Fruit fly (Drosophila melanogaster) whole organism, embryonic: ENCODE results near the gene Cip4.

Experiments
- Blimp-1 ChIP-seq: fragments of 200-800 bp; sonication (Bioruptor generic); optimal IDR thresholded peaks from 3 replicates; lab custom pipeline; 2018; ENCODE audit warnings: missing biosample characterization, missing genetic modification characterization, mild to moderate bottlenecking, moderate library complexity, missing genetic modification reagents
- CG10267 ChIP-seq: fragments of 200-800 bp; sonication (Bioruptor generic); optimal IDR thresholded peaks from 2 replicates; lab custom pipeline; 2018; ENCODE audit warnings: missing biosample characterization, mild to moderate bottlenecking, missing genetic modification characterization, moderate library complexity
- CG10959 ChIP-seq: fragments of 200-800 bp; sonication (Bioruptor generic); IDR thresholded peaks from 2 replicates; pipeline ENCODE4 v1.3.6; 2022; ENCODE audit warnings: missing biosample characterization, missing genetic modification characterization
- CG10979 ChIP-seq: fragments of 200-800 bp; sonication (Bioruptor generic); optimal IDR thresholded peaks from 2 replicates; lab custom pipeline; 2018; ENCODE audit warnings: missing biosample characterization, mild to moderate bottlenecking, missing genetic modification characterization, moderate library complexity
- CG12659 ChIP-seq: fragments of 200-800 bp; sonication (Bioruptor generic); optimal IDR thresholded peaks from 3 replicates; lab custom pipeline; 2017; ENCODE audit warnings: mild to moderate bottlenecking, missing biosample characterization, missing genetic modification reagents, missing genetic modification characterization
- CG13287 ChIP-seq: fragments of 200-800 bp; sonication (Bioruptor generic); IDR thresholded peaks from 2 replicates; pipeline ENCODE4 v1.3.6; 2022; ENCODE audit warnings: missing biosample characterization, missing genetic modification characterization; ENCODE audit not compliant: partially characterized antibody
- CG13624 ChIP-seq: fragments of 200-800 bp; sonication (Bioruptor generic); optimal IDR thresholded peaks from 2 replicates; lab custom pipeline; 2016; ENCODE audit warnings: missing biosample characterization, missing genetic modification characterization
- CG13894 ChIP-seq: fragments of 200-800 bp; sonication (Bioruptor generic); optimal IDR thresholded peaks from 3 replicates; lab custom pipeline; 2018; ENCODE audit warnings: missing biosample characterization, mild to moderate bottlenecking, missing genetic modification characterization, moderate library complexity
- CG14710 ChIP-seq: fragments of 200-800 bp; sonication (Bioruptor generic); optimal IDR thresholded peaks from 3 replicates; lab custom pipeline; 2019; ENCODE audit warnings: missing biosample characterization, mild to moderate bottlenecking, missing genetic modification characterization, moderate library complexity
- CG1602 ChIP-seq: fragments of 200-800 bp; sonication (Bioruptor generic); optimal IDR thresholded peaks from 3 replicates; lab custom pipeline; 2016; ENCODE audit warnings: missing biosample characterization, missing genetic modification characterization
- CG16813 ChIP-seq: fragments of 200-800 bp; sonication (Bioruptor generic); IDR thresholded peaks from 3 replicates; pipeline ENCODE4 v1.3.6; 2022; ENCODE audit warnings: missing biosample characterization, missing genetic modification characterization; ENCODE audit not compliant: partially characterized antibody
- CG17186 ChIP-seq: fragments of 200-800 bp; sonication (Bioruptor generic); optimal IDR thresholded peaks from 3 replicates; lab custom pipeline; 2017; ENCODE audit warnings: missing biosample characterization, missing genetic modification reagents, missing genetic modification characterization
- CG17361 ChIP-seq: fragments of 200-800 bp; sonication (Bioruptor generic); IDR thresholded peaks from 3 replicates; pipeline ENCODE4 v1.3.6; 2022; ENCODE audit warnings: missing biosample characterization, missing genetic modification characterization
- CG17385 ChIP-seq: fragments of 200-800 bp; sonication (Bioruptor generic); optimal IDR thresholded peaks from 3 replicates; lab custom pipeline; 2018; ENCODE audit warnings: missing biosample characterization, mild to moderate bottlenecking, missing genetic modification characterization
- CG18011 ChIP-seq: fragments of 200-800 bp; sonication (Bioruptor generic); optimal IDR thresholded peaks from 2 replicates; lab custom pipeline; 2017; ENCODE audit warnings: missing biosample characterization, missing genetic modification characterization, mild to moderate bottlenecking, moderate library complexity, missing genotype
- CG18262 ChIP-seq: fragments of 200-800 bp; optimal IDR thresholded peaks from 3 replicates; lab custom pipeline; 2019; ENCODE audit warnings: missing biosample characterization, mild to moderate bottlenecking, missing genetic modification characterization, moderate library complexity
- CG2678 ChIP-seq: fragments of 200-800 bp; sonication (Bioruptor generic); optimal IDR thresholded peaks from 3 replicates; lab custom pipeline; 2019; ENCODE audit warnings: missing biosample characterization, mild to moderate bottlenecking, missing genetic modification characterization, moderate library complexity
- CG30020 ChIP-seq: fragments of 200-800 bp; optimal IDR thresholded peaks from 2 replicates; lab custom pipeline; 2019; ENCODE audit warnings: missing biosample characterization, mild to moderate bottlenecking, missing genetic modification characterization, moderate library complexity
- CG30403 ChIP-seq: fragments of 200-800 bp; sonication (Bioruptor generic); optimal IDR thresholded peaks from 3 replicates; lab custom pipeline; 2016; ENCODE audit warnings: missing biosample characterization, missing genetic modification characterization
- CG3281 ChIP-seq: fragments of 200-800 bp; sonication (Bioruptor generic); optimal IDR thresholded peaks from 3 replicates; lab custom pipeline; 2017; ENCODE audit warnings: missing biosample characterization, mild to moderate bottlenecking, missing genetic modification characterization
- CG43689 ChIP-seq: fragments of 200-800 bp; sonication (Bioruptor generic); IDR thresholded peaks from 2 replicates; pipeline ENCODE4 v1.3.6; 2022; ENCODE audit warnings: missing biosample characterization, missing genetic modification characterization
- CG4424 ChIP-seq: fragments of 200-800 bp; sonication (Bioruptor generic); optimal IDR thresholded peaks from 3 replicates; lab custom pipeline; 2016; ENCODE audit warnings: missing biosample characterization, missing genetic modification characterization
- CG4707 ChIP-seq: fragments of 200-800 bp; sonication (Bioruptor generic); optimal IDR thresholded peaks from 2 replicates; lab custom pipeline; 2018; ENCODE audit warnings: missing biosample characterization, mild to moderate bottlenecking, missing genetic modification characterization, moderate library complexity
- CG6791 ChIP-seq: fragments of 200-800 bp; sonication (Bioruptor generic); IDR thresholded peaks from 3 replicates; pipeline ENCODE4 v1.3.6; 2022; ENCODE audit warnings: missing biosample characterization, missing genetic modification characterization; ENCODE audit not compliant: partially characterized antibody
- CG7556 ChIP-seq: fragments of 200-800 bp; sonication (Bioruptor generic); optimal IDR thresholded peaks from 2 replicates; lab custom pipeline; 2017; ENCODE audit warnings: missing biosample characterization, mild to moderate bottlenecking, missing genetic modification characterization
- CG8478 ChIP-seq: fragments of >200 bp; optimal IDR thresholded peaks from 2 replicates; lab custom pipeline; 2018
- CG9609 ChIP-seq: fragments of 200-800 bp; sonication (Bioruptor generic); optimal IDR thresholded peaks from 3 replicates; lab custom pipeline; 2016; ENCODE audit warnings: missing biosample characterization, missing genetic modification characterization
- D ChIP-seq, 2 experiments: fragments of 200-800 bp in 1 of 2; fragments of >200 bp in 1 of 2; sonication (Bioruptor generic) in 1 of 2; optimal IDR thresholded peaks; 2 replicates in 1 of 2; 3 replicates in 1 of 2; lab custom pipeline; 2017; ENCODE audit warnings: mild to moderate bottlenecking in 1 of 2, missing biosample characterization in 1 of 2, missing genetic modification characterization in 1 of 2, missing genetic modification reagents in 1 of 2
- Dll ChIP-seq: fragments of 200-800 bp; sonication (Bioruptor generic); IDR thresholded peaks from 4 replicates; pipeline ENCODE4 v1.3.6; 2022; ENCODE audit warnings: missing biosample characterization, missing genetic modification characterization; ENCODE audit not compliant: partially characterized antibody
- Hmr ChIP-seq: fragments of 200-800 bp; sonication (Bioruptor generic); optimal IDR thresholded peaks from 3 replicates; lab custom pipeline; 2017; ENCODE audit warnings: mild to moderate bottlenecking, missing biosample characterization, missing genetic modification reagents, missing genetic modification characterization
- MESR4 ChIP-seq: fragments of 200-800 bp; sonication (Bioruptor generic); optimal IDR thresholded peaks from 2 replicates; lab custom pipeline; 2018; ENCODE audit warnings: missing biosample characterization, mild to moderate bottlenecking, missing genetic modification characterization, moderate library complexity
- MTF-1 ChIP-seq: fragments of 200-800 bp; sonication (Bioruptor generic); optimal IDR thresholded peaks from 2 replicates; lab custom pipeline; 2018; ENCODE audit warnings: missing biosample characterization, mild to moderate bottlenecking, missing genetic modification characterization, borderline replicate concordance
- Stat92E ChIP-seq, 3 experiments: fragments of >200 bp in 2 of 3; fragments of 200-800 bp in 1 of 3; sonication (Bioruptor generic) in 1 of 3; optimal IDR thresholded peaks; 2 replicates each; lab custom pipeline; 2017 to 2019; ENCODE audit warnings: missing biosample characterization in 3 of 3, missing genetic modification characterization in 3 of 3, mild to moderate bottlenecking in 1 of 3, moderate library complexity in 1 of 3
- br ChIP-seq: fragments of >200 bp; optimal IDR thresholded peaks from 2 replicates; lab custom pipeline; 2017
- cas ChIP-seq: fragments of 200-800 bp; sonication (Bioruptor generic); IDR thresholded peaks from 2 replicates; pipeline ENCODE4 v1.3.6; 2022; ENCODE audit warnings: missing biosample characterization, missing genetic modification characterization
- cwo ChIP-seq: fragments of 200-800 bp; sonication (Bioruptor generic); optimal IDR thresholded peaks from 3 replicates; lab custom pipeline; 2017; ENCODE audit warnings: missing biosample characterization, missing genetic modification characterization, mild to moderate bottlenecking, moderate library complexity, missing genetic modification reagents
- disco-r ChIP-seq: fragments of 200-800 bp; sonication (Bioruptor generic); optimal IDR thresholded peaks from 2 replicates; lab custom pipeline; 2016; ENCODE audit warnings: missing biosample characterization, missing genetic modification characterization
- dysf ChIP-seq: fragments of 200-800 bp; sonication (Bioruptor generic); IDR thresholded peaks from 3 replicates; pipeline ENCODE4 v1.3.6; 2022; ENCODE audit warnings: missing biosample characterization, missing genetic modification characterization
- ems ChIP-seq: fragments of 200-800 bp; sonication (Bioruptor generic); optimal IDR thresholded peaks from 3 replicates; lab custom pipeline; 2016; ENCODE audit warnings: missing biosample characterization, missing genetic modification characterization
- ewg ChIP-seq: fragments of 200-800 bp; sonication (Bioruptor generic); optimal IDR thresholded peaks from 3 replicates; lab custom pipeline; 2017; ENCODE audit warnings: mild to moderate bottlenecking, missing biosample characterization, missing genetic modification reagents, missing genetic modification characterization
- ftz-f1 ChIP-seq: fragments of 200-800 bp; sonication (Bioruptor generic); optimal IDR thresholded peaks from 2 replicates; lab custom pipeline; 2016; ENCODE audit warnings: missing biosample characterization, missing genetic modification characterization
- gcm ChIP-seq: fragments of 200-800 bp; sonication (Bioruptor generic); optimal IDR thresholded peaks from 2 replicates; lab custom pipeline; 2019; ENCODE audit warnings: missing biosample characterization, mild to moderate bottlenecking, missing genetic modification characterization, moderate library complexity
- gfzf ChIP-seq: fragments of 200-800 bp; sonication (Bioruptor generic); optimal IDR thresholded peaks from 2 replicates; lab custom pipeline; 2016; ENCODE audit warnings: missing biosample characterization, mild to moderate bottlenecking, missing genetic modification characterization, moderate library complexity
- grau ChIP-seq: fragments of 200-800 bp; optimal IDR thresholded peaks from 3 replicates; lab custom pipeline; 2019; ENCODE audit warnings: missing biosample characterization, mild to moderate bottlenecking, missing genetic modification characterization, moderate library complexity
- lilli ChIP-seq: fragments of 200-800 bp; sonication (Bioruptor generic); optimal IDR thresholded peaks from 3 replicates; lab custom pipeline; 2016; ENCODE audit warnings: missing biosample characterization, missing genetic modification characterization
- nmo ChIP-seq: fragments of 200-800 bp; sonication (Bioruptor generic); optimal IDR thresholded peaks from 2 replicates; lab custom pipeline; 2018; ENCODE audit warnings: missing biosample characterization, mild to moderate bottlenecking, missing genetic modification characterization, moderate library complexity
- seq ChIP-seq: fragments of 200-800 bp; sonication (Bioruptor generic); IDR thresholded peaks from 2 replicates; pipeline ENCODE4 v1.3.6; 2022; ENCODE audit warnings: missing biosample characterization, missing genetic modification characterization
- tap ChIP-seq: fragments of 200-800 bp; optimal IDR thresholded peaks from 3 replicates; lab custom pipeline; 2019; ENCODE audit warnings: missing biosample characterization, mild to moderate bottlenecking, missing genetic modification characterization, moderate library complexity

Gene Cip4

DNA sequence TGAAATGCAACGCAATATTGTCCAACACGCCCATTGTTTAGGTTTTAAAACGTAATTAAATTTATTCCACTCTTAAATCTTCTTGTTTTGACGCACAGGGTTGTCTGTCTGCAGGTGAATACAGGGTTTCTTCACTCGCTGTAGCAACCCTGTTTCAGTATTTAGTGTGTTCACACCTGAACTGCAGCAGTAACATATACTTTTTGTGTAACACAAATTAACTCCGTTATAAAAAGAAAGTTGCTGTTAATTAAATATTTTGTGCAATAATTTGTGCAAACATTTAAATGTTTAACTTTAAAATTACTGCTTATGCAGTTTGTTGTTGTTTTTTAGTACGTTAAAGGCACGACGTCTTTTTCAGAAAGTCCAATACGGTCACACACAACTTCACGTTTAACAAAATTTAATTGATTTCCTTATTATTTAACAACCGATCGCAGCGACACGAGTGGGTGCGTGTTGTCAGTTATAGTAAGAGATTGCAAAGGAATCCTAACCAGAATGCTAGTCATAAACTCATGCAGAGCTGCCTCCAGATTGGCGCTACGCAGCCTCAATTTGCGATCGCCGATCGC is 71.7 kb downstream of the Cip4 start, which contains the start of the genes CG15012 and Fdx2 (continued):
- TF ChIP-seq CG6791 (GFP tag; lab: Robert Waterston, UW), result no peak
- peak; percentile 2 for TF ChIP-seq CG17186 (GFP tag; lab: Kevin White, UChicago)
- TF ChIP-seq CG4424 (GFP tag; lab: Kevin White, UChicago), result peak; percentile 52
- TF ChIP-seq CG1602 (GFP tag; lab: Kevin White, UChicago), result no peak
- TF ChIP-seq MESR4 (GFP tag; lab: Kevin White, UChicago), result peak; percentile 84
- no peak for TF ChIP-seq gcm (GFP tag; lab: Kevin White, UChicago)
- no peak for TF ChIP-seq CG10979 (tag; lab: Kevin White, UChicago)
- no peak for TF ChIP-seq ftz-f1 (GFP tag; lab: Kevin White, UChicago)
- TF ChIP-seq lilli, result peak; percentile 31
- TF ChIP-seq seq, result no peak
- peak; percentile 91 for TF ChIP-seq CG14710 (tag; lab: Kevin White, UChicago)
- peak; percentile 21 for TF ChIP-seq CG2678 (tag; lab: Kevin White, UChicago)
- no peak for TF ChIP-seq D (optimal IDR thresholded peaks at IDR 0.05; lab: Kevin White, UChicago)
- TF ChIP-seq D (GFP tag; optimal IDR thresholded peaks at IDR 0.05; lab: Kevin White, UChicago), result no peak
- TF ChIP-seq disco-r (GFP tag; lab: Kevin White, UChicago), result no peak
- no peak for TF ChIP-seq CG30403
- TF ChIP-seq CG13624 (GFP tag; lab: Kevin White, UChicago), result peak; percentile 48
- no peak for TF ChIP-seq Stat92E (GFP tag; optimal IDR thresholded peaks at IDR 0.05; lab: Kevin White, UChicago)
- TF ChIP-seq CG18011 (GFP tag; lab: Kevin White, UChicago), result no peak
- TF ChIP-seq CG43689 (GFP tag; lab: Robert Waterston, UW), result no peak
- TF ChIP-seq grau (tag; lab: Kevin White, UChicago), result peak; percentile 41
- no peak for TF ChIP-seq ewg (GFP tag; lab: Kevin White, UChicago)
- TF ChIP-seq CG12659, result peak; percentile 69
- peak; percentile 84 for TF ChIP-seq CG30020 (tag; lab: Kevin White, UChicago)
- TF ChIP-seq CG10267 (tag; lab: Kevin White, UChicago), result peak; percentile 74
- no peak for TF ChIP-seq CG10959 (GFP tag; lab: Robert Waterston, UW)
- TF ChIP-seq ems (GFP tag; lab: Kevin White, UChicago), result peak; percentile 45
- peak; percentile 54; the same call in 2 of the 3 replicates for TF ChIP-seq CG17361 (GFP tag; lab: Robert Waterston, UW)
- no peak for TF ChIP-seq Hmr (GFP tag; lab: Kevin White, UChicago)
- TF ChIP-seq CG13287, result peak; percentile 56; the same call in 1 of the 2 replicates
- peak; percentile 53; the same call in 3 of the 4 replicates for TF ChIP-seq Dll (GFP tag; lab: Robert Waterston, UW)
- no peak for TF ChIP-seq CG4707 (GFP tag; lab: Kevin White, UChicago)
- TF ChIP-seq CG17385 (GFP tag; lab: Kevin White, UChicago), result no peak
- TF ChIP-seq br, result no peak
- TF ChIP-seq CG7556, result no peak
- TF ChIP-seq Blimp-1 (GFP tag; lab: Kevin White, UChicago), result peak; percentile 22
- TF ChIP-seq CG9609, result peak; percentile 32
- 0 out of 3 replicates have a peak, but pooled peaks have one; percentile 37 for TF ChIP-seq CG16813 (GFP tag; lab: Robert Waterston, UW)
- no peak for TF ChIP-seq MTF-1 (GFP tag; lab: Kevin White, UChicago)
- TF ChIP-seq cwo (GFP tag; lab: Kevin White, UChicago), result no peak
- no peak for TF ChIP-seq dysf (GFP tag; lab: Robert Waterston, UW)
- no peak for TF ChIP-seq CG8478 (lab: Kevin White, UChicago)
- TF ChIP-seq CG13894 (tag; lab: Kevin White, UChicago), result peak; percentile 7
- peak; percentile 95 for TF ChIP-seq gfzf (GFP tag; lab: Kevin White, UChicago)
- TF ChIP-seq cas, result no peak
- peak; percentile 71 for TF ChIP-seq nmo (GFP tag; lab: Kevin White, UChicago)
- TF ChIP-seq CG3281 (GFP tag; lab: Kevin White, UChicago), result peak; percentile 71
- no peak for TF ChIP-seq tap
- peak; percentile 40 for TF ChIP-seq CG18262 (tag; lab: Kevin White, UChicago)
